Fruit fly (Drosophila melanogaster) whole organism, embryonic: ENCODE data around the gene GILT3.

Source experiments
- Awh ChIP-seq: fragments of 200-800 bp; sonication (Bioruptor generic); IDR thresholded peaks from 2 replicates; pipeline ENCODE4, ENCODE4 v1.3.6; 2022; ENCODE audit warnings: missing biosample characterization, missing genetic modification characterization
- B-H1 ChIP-seq: fragments of 200-800 bp; sonication (Bioruptor generic); IDR thresholded peaks from 3 replicates; pipeline ENCODE4 v1.3.6; 2022; ENCODE audit warnings: missing biosample characterization, missing genetic modification characterization
- CG10979 ChIP-seq: fragments of 200-800 bp; sonication (Bioruptor generic); optimal IDR thresholded peaks from 2 replicates; lab custom pipeline; 2018; ENCODE audit warnings: missing biosample characterization, mild to moderate bottlenecking, missing genetic modification characterization, moderate library complexity
- CG11560 ChIP-seq: fragments of 200-800 bp; sonication (Bioruptor generic); IDR thresholded peaks from 3 replicates; pipeline ENCODE4 v1.3.6; 2022; ENCODE audit warnings: missing biosample characterization, missing genetic modification characterization
- CG14667 ChIP-seq: fragments of 200-800 bp; sonication (Bioruptor generic); IDR thresholded peaks from 2 replicates; pipeline ENCODE4 v1.3.6; 2022; ENCODE audit warnings: missing biosample characterization, missing genetic modification characterization
- CG14860 ChIP-seq: fragments of 200-800 bp; sonication (Bioruptor generic); IDR thresholded peaks from 3 replicates; pipeline ENCODE4 v1.3.6; 2022; ENCODE audit warnings: missing biosample characterization, missing genetic modification characterization; ENCODE audit not compliant: partially characterized antibody
- CG15696 ChIP-seq: fragments of 200-800 bp; sonication (Bioruptor generic); optimal IDR thresholded peaks from 2 replicates; lab custom pipeline; 2019; ENCODE audit warnings: missing biosample characterization, mild to moderate bottlenecking, missing genetic modification characterization, moderate library complexity
- CG1603 ChIP-seq: fragments of 200-800 bp; sonication (Bioruptor generic); optimal IDR thresholded peaks from 2 replicates; lab custom pipeline; 2019; ENCODE audit warnings: missing biosample characterization, mild to moderate bottlenecking, missing genetic modification characterization, moderate library complexity
- CG16815 ChIP-seq: fragments of 200-800 bp; sonication (Bioruptor generic); optimal IDR thresholded peaks from 3 replicates; lab custom pipeline; 2017; ENCODE audit warnings: missing biosample characterization, mild to moderate bottlenecking, missing genetic modification characterization
- CG17568 ChIP-seq: fragments of 200-800 bp; sonication (Bioruptor generic); optimal IDR thresholded peaks from 2 replicates; lab custom pipeline; 2018; ENCODE audit warnings: missing biosample characterization, mild to moderate bottlenecking, missing genetic modification characterization, moderate library complexity
- CG2202 ChIP-seq: fragments of 200-800 bp; sonication (Bioruptor generic); optimal IDR thresholded peaks from 2 replicates; lab custom pipeline; 2018; ENCODE audit warnings: missing biosample characterization, mild to moderate bottlenecking, missing genetic modification characterization
- CG2889 ChIP-seq: fragments of 200-800 bp; sonication (Bioruptor generic); IDR thresholded peaks from 3 replicates; pipeline ENCODE4 v1.3.6; 2022; ENCODE audit warnings: missing biosample characterization, missing genetic modification characterization
- CG30020 ChIP-seq: fragments of 200-800 bp; optimal IDR thresholded peaks from 2 replicates; lab custom pipeline; 2019; ENCODE audit warnings: missing biosample characterization, mild to moderate bottlenecking, missing genetic modification characterization, moderate library complexity
- CG30431 ChIP-seq: fragments of 200-800 bp; sonication (Bioruptor generic); optimal IDR thresholded peaks from 2 replicates; lab custom pipeline; 2017; ENCODE audit warnings: missing biosample characterization, missing genetic modification characterization
- CG4404 ChIP-seq: fragments of 200-800 bp; sonication (Bioruptor generic); IDR thresholded peaks from 2 replicates; pipeline ENCODE4 v1.3.6; 2022; ENCODE audit warnings: missing biosample characterization, missing genetic modification characterization
- CG6254 ChIP-seq: fragments of 200-800 bp; sonication (Bioruptor generic); optimal IDR thresholded peaks from 3 replicates; lab custom pipeline; 2017; ENCODE audit warnings: mild to moderate bottlenecking, missing biosample characterization, missing genetic modification reagents, missing genetic modification characterization
- CG6272 ChIP-seq: fragments of 200-800 bp; sonication (Bioruptor generic); IDR thresholded peaks from 2 replicates; pipeline ENCODE4 v1.3.6; 2022; ENCODE audit warnings: missing biosample characterization, missing genetic modification characterization
- CG6854 ChIP-seq: fragments of 200-800 bp; sonication (Bioruptor generic); optimal IDR thresholded peaks from 3 replicates; lab custom pipeline; 2017; ENCODE audit warnings: missing biosample characterization, mild to moderate bottlenecking, missing genetic modification characterization
- CG7372 ChIP-seq: fragments of 200-800 bp; sonication (Bioruptor generic); IDR thresholded peaks from 2 replicates; pipeline ENCODE4 v1.3.6; 2022; ENCODE audit warnings: missing biosample characterization, missing genetic modification characterization
- CG8765 ChIP-seq: fragments of 200-800 bp; sonication (Bioruptor generic); IDR thresholded peaks from 2 replicates; pipeline ENCODE4 v1.3.6; 2022; ENCODE audit warnings: missing biosample characterization, missing genetic modification characterization
- CG9817 ChIP-seq: fragments of 200-800 bp; sonication (Bioruptor generic); optimal IDR thresholded peaks from 2 replicates; lab custom pipeline; 2018; ENCODE audit warnings: missing biosample characterization, mild to moderate bottlenecking, missing genetic modification characterization, moderate library complexity
- CTCF ChIP-seq: fragments of 200-800 bp; sonication (Bioruptor generic); optimal IDR thresholded peaks from 2 replicates; lab custom pipeline; 2017; ENCODE audit warnings: missing biosample characterization, mild to moderate bottlenecking, missing genetic modification characterization, moderate library complexity
- CoRest ChIP-seq: fragments of 200-800 bp; sonication (Bioruptor generic); optimal IDR thresholded peaks from 3 replicates; lab custom pipeline; 2018; ENCODE audit warnings: missing biosample characterization, mild to moderate bottlenecking, missing genetic modification characterization, moderate library complexity
- Doc3 ChIP-seq: fragments of 200-800 bp; sonication (Bioruptor generic); IDR thresholded peaks from 3 replicates; pipeline ENCODE4 v1.3.6; 2022; ENCODE audit warnings: missing biosample characterization, missing genetic modification characterization; ENCODE audit not compliant: partially characterized antibody
- Dref ChIP-seq: fragments of 200-800 bp; sonication (Bioruptor generic); IDR thresholded peaks from 2 replicates; pipeline ENCODE4 v1.3.6; 2022; ENCODE audit warnings: missing biosample characterization, missing genetic modification characterization
- Eip74EF ChIP-seq, 2 experiments: fragments of 200-800 bp in 1 of 2; fragments of >200 bp in 1 of 2; sonication (Bioruptor generic) in 1 of 2; optimal IDR thresholded peaks; 2 replicates each; lab custom pipeline; 2017 to 2019; ENCODE audit warnings: missing biosample characterization in 2 of 2, missing genetic modification characterization in 2 of 2, mild to moderate bottlenecking in 1 of 2, moderate library complexity in 1 of 2
- Ets65A ChIP-seq: fragments of 200-800 bp; sonication (Bioruptor generic); peaks from one replicate; lab custom pipeline; 2016; ENCODE audit warnings: missing biosample characterization, missing genetic modification characterization
- HLHmδ ChIP-seq: fragments of 200-800 bp; sonication (Bioruptor generic); optimal IDR thresholded peaks from 2 replicates; lab custom pipeline; 2018; ENCODE audit warnings: missing biosample characterization, mild to moderate bottlenecking, missing genetic modification characterization, moderate library complexity
- Hr51 ChIP-seq, 2 experiments: fragments of 200-800 bp; sonication (Bioruptor generic); optimal IDR thresholded peaks; 2 replicates in 1 of 2; 3 replicates in 1 of 2; lab custom pipeline; 2016 to 2018; ENCODE audit warnings: missing biosample characterization in 2 of 2, missing genetic modification characterization in 2 of 2, mild to moderate bottlenecking in 1 of 2, moderate library complexity in 1 of 2
- NfI ChIP-seq: fragments of 200-800 bp; sonication (Bioruptor generic); optimal IDR thresholded peaks from 3 replicates; lab custom pipeline; 2018; ENCODE audit warnings: missing biosample characterization, mild to moderate bottlenecking, missing genetic modification characterization, moderate library complexity
- YL-1 ChIP-seq: fragments of 200-800 bp; sonication (Bioruptor generic); optimal IDR thresholded peaks from 3 replicates; lab custom pipeline; 2017; ENCODE audit warnings: missing biosample characterization, mild to moderate bottlenecking, missing genetic modification characterization
- bab2 ChIP-seq: fragments of 200-800 bp; sonication (Bioruptor generic); optimal IDR thresholded peaks from 2 replicates; lab custom pipeline; 2016; ENCODE audit warnings: missing biosample characterization, missing genetic modification characterization
- bsh ChIP-seq, 2 experiments: fragments of 200-800 bp; sonication (Bioruptor generic); optimal IDR thresholded peaks; 2 replicates each; lab custom pipeline; 2017 to 2018; ENCODE audit warnings: mild to moderate bottlenecking in 2 of 2, missing biosample characterization in 2 of 2, missing genetic modification characterization in 2 of 2, moderate library complexity in 1 of 2
- croc ChIP-seq: fragments of 200-800 bp; sonication (Bioruptor generic); conservative IDR thresholded peaks from 3 replicates; pipeline ENCODE4 v1.3.6; 2022; ENCODE audit warnings: missing biosample characterization, missing genetic modification characterization
- da ChIP-seq: fragments of 200-800 bp; sonication (Bioruptor generic); optimal IDR thresholded peaks from 2 replicates; lab custom pipeline; 2016; ENCODE audit warnings: missing biosample characterization, missing genetic modification characterization
- dimm ChIP-seq: fragments of 200-800 bp; sonication (Bioruptor generic); IDR thresholded peaks from 2 replicates; pipeline ENCODE4 v1.3.6; 2022; ENCODE audit warnings: missing biosample characterization, missing genetic modification characterization
- disco-r ChIP-seq: fragments of 200-800 bp; sonication (Bioruptor generic); optimal IDR thresholded peaks from 2 replicates; lab custom pipeline; 2016; ENCODE audit warnings: missing biosample characterization, missing genetic modification characterization
- dm ChIP-seq: fragments of 200-800 bp; sonication (Bioruptor generic); optimal IDR thresholded peaks from 3 replicates; lab custom pipeline; 2016; ENCODE audit warnings: missing biosample characterization, missing genetic modification characterization
- gcm ChIP-seq: fragments of 200-800 bp; sonication (Bioruptor generic); optimal IDR thresholded peaks from 2 replicates; lab custom pipeline; 2019; ENCODE audit warnings: missing biosample characterization, mild to moderate bottlenecking, missing genetic modification characterization, moderate library complexity
- gfzf ChIP-seq: fragments of 200-800 bp; sonication (Bioruptor generic); optimal IDR thresholded peaks from 2 replicates; lab custom pipeline; 2016; ENCODE audit warnings: missing biosample characterization, mild to moderate bottlenecking, missing genetic modification characterization, moderate library complexity
- gsb-n ChIP-seq: fragments of 200-800 bp; sonication (Bioruptor generic); optimal IDR thresholded peaks from 3 replicates; lab custom pipeline; 2018; ENCODE audit warnings: missing biosample characterization, mild to moderate bottlenecking, missing genetic modification characterization
- jumu ChIP-seq: fragments of 200-800 bp; sonication (Bioruptor generic); optimal IDR thresholded peaks from 3 replicates; lab custom pipeline; 2016; ENCODE audit warnings: missing biosample characterization, missing genetic modification characterization
- org-1 ChIP-seq: fragments of 200-800 bp; sonication (Bioruptor generic); optimal IDR thresholded peaks from 2 replicates; lab custom pipeline; 2017; ENCODE audit warnings: missing biosample characterization, missing genetic modification characterization
- prd ChIP-seq, 3 experiments: fragments of >200 bp in 2 of 3; fragments of 200-800 bp in 1 of 3; sonication (Bioruptor generic) in 1 of 3; optimal IDR thresholded peaks in 2 of 3; IDR thresholded peaks in 1 of 3; 2 replicates in 2 of 3; 3 replicates in 1 of 3; pipeline versions ENCODE4 v1.3.6 to Lab custom; 2017 to 2022; ENCODE audit warnings: missing biosample characterization in 1 of 3, missing genetic modification characterization in 1 of 3
- row ChIP-seq: fragments of 200-800 bp; sonication (Bioruptor generic); IDR thresholded peaks from 3 replicates; pipeline ENCODE4 v1.3.6; 2022; ENCODE audit warnings: missing biosample characterization, missing genetic modification characterization
- sens-2 ChIP-seq: fragments of 200-800 bp; sonication (Bioruptor generic); IDR thresholded peaks from 2 replicates; pipeline ENCODE4 v1.3.6; 2022; ENCODE audit warnings: missing biosample characterization, missing genetic modification characterization
- sima ChIP-seq: fragments of 200-800 bp; sonication (Bioruptor generic); optimal IDR thresholded peaks from 2 replicates; lab custom pipeline; 2016; ENCODE audit warnings: missing biosample characterization, missing genetic modification characterization
- toy ChIP-seq: fragments of 200-800 bp; sonication (Bioruptor generic); IDR thresholded peaks from 2 replicates; pipeline ENCODE4 v1.3.6; 2022; ENCODE audit warnings: missing biosample characterization, missing genetic modification characterization

GILT3 gene

dm6 chr3R:23657357-23658318, 19.5 kb upstream of the GILT3 start (continued):
- TF ChIP-seq croc (no peak), CG17568 (GFP tag; lab: Kevin White, UChicago) (peak; percentile 86), CG7372 (GFP tag; lab: Robert Waterston, UW) (no peak), gfzf (GFP tag; lab: Kevin White, UChicago) (no peak), org-1 (GFP tag; lab: Kevin White, UChicago) (peak; percentile 86), prd (optimal IDR thresholded peaks at IDR 0.05; lab: Kevin White, UChicago) (no peak), prd (GFP tag; IDR thresholded peaks at IDR 0.05; lab: Robert Waterston, UW) (peak; percentile 17; the same call in 2 of the 3 replicates), sens-2 (peak; percentile 50; the same call in 1 of the 2 replicates), Eip74EF (GFP tag; optimal IDR thresholded peaks at IDR 0.05; lab: Kevin White, UChicago) (peak in 1 of 2 experiments; percentile 25), bsh (GFP tag; optimal IDR thresholded peaks at IDR 0.05; lab: Kevin White, UChicago) (peak in 1 of 2 experiments; percentile 48), CG15696 (tag; lab: Kevin White, UChicago) (peak; percentile 97), Doc3 (no peak), CG11560 (no peak), gsb-n (tag; lab: Kevin White, UChicago) (peak; percentile 84), CG6254 (peak; percentile 62), toy (GFP tag; lab: Robert Waterston, UW) (no peak), dimm (GFP tag; lab: Robert Waterston, UW) (no peak), CoRest (tag; lab: Kevin White, UChicago) (peak; percentile 58), Hr51 (GFP tag; optimal IDR thresholded peaks at IDR 0.05; lab: Kevin White, UChicago) (peak in 1 of 2 experiments; percentile 55), CG2889 (GFP tag; lab: Robert Waterston, UW) (no peak), Ets65A (GFP tag; lab: Kevin White, UChicago) (peak; percentile 63), CTCF (GFP tag; lab: Kevin White, UChicago) (peak; percentile 90), gcm (peak; percentile 73), CG9817 (tag; lab: Kevin White, UChicago) (no peak), CG30020 (tag; lab: Kevin White, UChicago) (no peak), CG4404 (peak; percentile 21; the same call in 1 of the 2 replicates), HLHmδ (GFP tag; lab: Kevin White, UChicago) (no peak), CG16815 (peak; percentile 26), Dref (GFP tag; lab: Robert Waterston, UW) (no peak), da (GFP tag; lab: Kevin White, UChicago) (peak; percentile 39), Awh (GFP tag; lab: Robert Waterston, UW) (peak; percentile 49), CG10979 (tag; lab: Kevin White, UChicago) (peak; percentile 92), CG14860 (GFP tag; lab: Robert Waterston, UW) (no peak), CG6272 (GFP tag; lab: Robert Waterston, UW) (no peak), CG1603 (tag; lab: Kevin White, UChicago) (peak; percentile 5), CG6854 (GFP tag; lab: Kevin White, UChicago) (peak; percentile 51), dm (GFP tag; lab: Kevin White, UChicago) (peak; percentile 45), CG8765 (no peak), row (GFP tag; lab: Robert Waterston, UW) (peak; percentile 72), bab2 (GFP tag; lab: Kevin White, UChicago) (peak; percentile 58), B-H1 (GFP tag; lab: Robert Waterston, UW) (no peak; the same call in 2 of the 3 replicates), YL-1 (peak; percentile 62), CG14667 (GFP tag; lab: Robert Waterston, UW) (no peak), disco-r (GFP tag; lab: Kevin White, UChicago) (peak; percentile 48), jumu (GFP tag; lab: Kevin White, UChicago) (peak; percentile 5), NfI (GFP tag; lab: Kevin White, UChicago) (peak; percentile 2), sima (GFP tag; lab: Kevin White, UChicago) (peak; percentile 28), CG30431 (GFP tag; lab: Kevin White, UChicago) (peak; percentile 77), CG2202 (tag; lab: Kevin White, UChicago) (peak; percentile 90)
